Fruit fly (Drosophila melanogaster) whole organism, wandering third instar larva: ENCODE data around the gene BtbVII.

Experiments used
- Abd-B ChIP-seq: fragments of >200 bp; optimal IDR thresholded peaks from 2 replicates; lab custom pipeline; 2017; ENCODE audit warnings: missing biosample characterization, missing genetic modification characterization
- CG32264 ChIP-seq: fragments of 200-800 bp; sonication (Bioruptor generic); optimal IDR thresholded peaks from 2 replicates; lab custom pipeline; 2016; ENCODE audit warnings: missing biosample characterization, missing genetic modification characterization
- CG9705 ChIP-seq: fragments of 200-800 bp; sonication (Bioruptor generic); optimal IDR thresholded peaks from 2 replicates; lab custom pipeline; 2018; ENCODE audit warnings: missing biosample characterization, mild to moderate bottlenecking, missing genetic modification characterization
- Dfd ChIP-seq: fragments of >200 bp; optimal IDR thresholded peaks from 2 replicates; lab custom pipeline; 2017; ENCODE audit warnings: missing biosample characterization, missing genetic modification characterization
- GATAd ChIP-seq: sonication (Bioruptor generic); optimal IDR thresholded peaks from 2 replicates; lab custom pipeline; 2016; ENCODE audit warnings: missing biosample characterization, missing genetic modification characterization
- HLH106 ChIP-seq: fragments of 200-800 bp; optimal IDR thresholded peaks from 3 replicates; lab custom pipeline; 2019; ENCODE audit warnings: missing biosample characterization, mild to moderate bottlenecking, missing genetic modification characterization, moderate library complexity
- Hnf4 ChIP-seq: fragments of 200-800 bp; sonication (Bioruptor generic); optimal IDR thresholded peaks from 2 replicates; lab custom pipeline; 2016; ENCODE audit warnings: missing biosample characterization, mild to moderate bottlenecking, missing genetic modification characterization
- Hr78 ChIP-seq: fragments of >200 bp; optimal IDR thresholded peaks from 2 replicates; lab custom pipeline; 2017; ENCODE audit warnings: missing biosample characterization, missing genetic modification characterization
- Hr83 ChIP-seq: fragments of 200-300 bp; sonication (Bioruptor generic); optimal IDR thresholded peaks from 2 replicates; lab custom pipeline; 2016; ENCODE audit warnings: missing biosample characterization, mild to moderate bottlenecking, missing genetic modification characterization, moderate library complexity; ENCODE audit not compliant: poor library complexity, severe bottlenecking
- Jra ChIP-seq: sonication (Bioruptor generic); optimal IDR thresholded peaks from 2 replicates; lab custom pipeline; 2016; ENCODE audit warnings: missing biosample characterization, missing genetic modification characterization
- Mio ChIP-seq: sonication (Bioruptor generic); optimal IDR thresholded peaks from 2 replicates; lab custom pipeline; 2016; ENCODE audit warnings: missing biosample characterization, missing genetic modification characterization
- N ChIP-seq: fragments of >200 bp; optimal IDR thresholded peaks from 2 replicates; lab custom pipeline; 2018; ENCODE audit warnings: missing biosample characterization, missing external identifiers, missing genetic modification characterization
- OdsH ChIP-seq: fragments of 200-800 bp; sonication (Bioruptor generic); optimal IDR thresholded peaks from 2 replicates; lab custom pipeline; 2016; ENCODE audit warnings: missing biosample characterization, mild to moderate bottlenecking, missing genetic modification characterization
- Rel ChIP-seq, 2 experiments: fragments of 200-800 bp; sonication (Bioruptor generic) in 1 of 2; optimal IDR thresholded peaks; 2 replicates in 1 of 2; 3 replicates in 1 of 2; lab custom pipeline; 2016 to 2019; ENCODE audit warnings: mild to moderate bottlenecking in 2 of 2, missing biosample characterization in 2 of 2, missing genetic modification characterization in 2 of 2, moderate library complexity in 1 of 2
- Sp1 ChIP-seq: fragments of 200-800 bp; sonication (Bioruptor generic); optimal IDR thresholded peaks from 3 replicates; lab custom pipeline; 2019; ENCODE audit warnings: missing biosample characterization, mild to moderate bottlenecking, missing genetic modification characterization, moderate library complexity
- br ChIP-seq: fragments of 200-800 bp; sonication (Bioruptor generic); optimal IDR thresholded peaks from 2 replicates; lab custom pipeline; 2016; ENCODE audit warnings: missing biosample characterization, missing genetic modification characterization
- brk ChIP-seq: fragments of 200-800 bp; sonication (Bioruptor generic); optimal IDR thresholded peaks from 2 replicates; lab custom pipeline; 2016; ENCODE audit warnings: missing biosample characterization, mild to moderate bottlenecking, missing genetic modification characterization
- dl ChIP-seq, 2 experiments: fragments of 175-275, 200-275 bp in 1 of 2; fragments of 200-275 bp in 1 of 2; sonication (Bioruptor generic); optimal IDR thresholded peaks; lab custom pipeline; 2018; ENCODE audit warnings: mild to moderate bottlenecking in 2 of 2, missing biosample characterization in 2 of 2, missing genetic modification characterization in 2 of 2, moderate library complexity in 2 of 2; ENCODE audit not compliant: partially characterized antibody in 2 of 2, insufficient read depth in 1 of 2
- dmrt93B ChIP-seq: fragments of 200-800 bp; sonication (Bioruptor generic); optimal IDR thresholded peaks from 2 replicates; lab custom pipeline; 2018; ENCODE audit warnings: missing biosample characterization, mild to moderate bottlenecking, missing genetic modification characterization
- dsf ChIP-seq: sonication (Bioruptor generic); optimal IDR thresholded peaks from 2 replicates; lab custom pipeline; 2016; ENCODE audit warnings: missing biosample characterization, missing genetic modification characterization, borderline replicate concordance
- ey ChIP-seq: fragments of 200-800 bp; sonication (Bioruptor generic); optimal IDR thresholded peaks from 2 replicates; lab custom pipeline; 2016; ENCODE audit warnings: missing biosample characterization, missing genetic modification characterization
- foxo ChIP-seq, 2 experiments: fragments of 200-800 bp; sonication (Bioruptor generic); optimal IDR thresholded peaks; 2 replicates in 1 of 2; 3 replicates in 1 of 2; lab custom pipeline; 2016 to 2017; ENCODE audit warnings: missing biosample characterization in 2 of 2, missing genetic modification characterization in 2 of 2
- fru ChIP-seq: fragments of 200-800 bp; sonication (Bioruptor generic); optimal IDR thresholded peaks from 3 replicates; lab custom pipeline; 2016; ENCODE audit warnings: missing biosample characterization, mild to moderate bottlenecking, missing genetic modification characterization
- h ChIP-seq: fragments of 200-800 bp; sonication (Bioruptor generic); optimal IDR thresholded peaks from 3 replicates; lab custom pipeline; 2016; ENCODE audit warnings: missing biosample characterization, mild to moderate bottlenecking, missing genetic modification characterization
- jim ChIP-seq: fragments of 175-275, 200-325 bp; sonication (Bioruptor generic); optimal IDR thresholded peaks from 2 replicates; lab custom pipeline; 2016; ENCODE audit warnings: missing biosample characterization, mild to moderate bottlenecking, missing genetic modification characterization
- lola ChIP-seq: fragments of >200 bp; optimal IDR thresholded peaks from 2 replicates; lab custom pipeline; 2017; ENCODE audit warnings: missing biosample characterization, missing genetic modification characterization
- pan ChIP-seq: fragments of >200 bp; optimal IDR thresholded peaks from 2 replicates; lab custom pipeline; 2017
- psq ChIP-seq: fragments of 200-800 bp; sonication (Bioruptor generic); optimal IDR thresholded peaks from 3 replicates; lab custom pipeline; 2017; ENCODE audit warnings: missing biosample characterization, mild to moderate bottlenecking, missing genetic modification characterization, moderate library complexity
- rgr ChIP-seq: fragments of 200-800 bp; sonication (Bioruptor generic); optimal IDR thresholded peaks from 3 replicates; lab custom pipeline; 2016; ENCODE audit warnings: missing biosample characterization, mild to moderate bottlenecking, missing genetic modification characterization
- sage ChIP-seq: fragments of 200-800 bp; sonication (Bioruptor generic); optimal IDR thresholded peaks from 2 replicates; lab custom pipeline; 2016; ENCODE audit warnings: missing biosample characterization, mild to moderate bottlenecking, missing genetic modification characterization
- sv ChIP-seq: fragments of 200-800 bp; sonication (Bioruptor generic); optimal IDR thresholded peaks from 3 replicates; lab custom pipeline; 2016; ENCODE audit warnings: missing biosample characterization, missing genetic modification characterization
- usp ChIP-seq: fragments of >200 bp; optimal IDR thresholded peaks from 2 replicates; lab custom pipeline; 2017; ENCODE audit warnings: missing biosample characterization, missing genetic modification characterization
- woc ChIP-seq: sonication (Bioruptor generic); optimal IDR thresholded peaks from 2 replicates; lab custom pipeline; 2016; ENCODE audit warnings: missing biosample characterization, mild to moderate bottlenecking, missing genetic modification characterization

The BtbVII gene

dm6 chr3L:3194059-3194458 is 45.6 kb downstream of the BtbVII start:
- peak; percentile 90 for TF ChIP-seq Hnf4 (GFP tag; lab: Kevin White, UChicago)
- no peak for TF ChIP-seq Hr78 (GFP tag; lab: Kevin White, UChicago)
- no peak for TF ChIP-seq lola (GFP tag; lab: Kevin White, UChicago)
- TF ChIP-seq GATAd (GFP tag; lab: Kevin White, UChicago): peak; percentile 84
- peak; percentile 85 for TF ChIP-seq woc (GFP tag; lab: Kevin White, UChicago)
- peak; percentile 97 for TF ChIP-seq rgr (GFP tag; lab: Kevin White, UChicago)
- peak; percentile 97 for TF ChIP-seq OdsH (GFP tag; lab: Kevin White, UChicago)
- TF ChIP-seq CG9705 (GFP tag; lab: Kevin White, UChicago): peak; percentile 25
- peak; percentile 54 for TF ChIP-seq dsf (GFP tag; lab: Kevin White, UChicago)
- peak; percentile 97 for TF ChIP-seq h
- no peak for TF ChIP-seq dl (GFP tag; optimal IDR thresholded peaks at IDR 0.05; lab: Kevin White, UChicago; ENCODE audit: insufficient read depth in 1 of 2, partially characterized antibody in 2 of 2)
- TF ChIP-seq dmrt93B (GFP tag; lab: Kevin White, UChicago): peak; percentile 84
- no peak for TF ChIP-seq Abd-B (GFP tag; lab: Kevin White, UChicago)
- peak; percentile 95 for TF ChIP-seq psq
- peak; percentile 95 for TF ChIP-seq Sp1
- TF ChIP-seq foxo (GFP tag; optimal IDR thresholded peaks at IDR 0.05; lab: Kevin White, UChicago): peak; percentile 55 to 97
- peak; percentile 68 for TF ChIP-seq Hr83 (GFP tag; lab: Kevin White, UChicago)
- peak; percentile 88 for TF ChIP-seq ey (GFP tag; lab: Kevin White, UChicago)
- peak; percentile 95 for TF ChIP-seq sage (GFP tag; lab: Kevin White, UChicago)
- TF ChIP-seq brk: peak; percentile 93
- no peak for TF ChIP-seq jim (GFP tag; lab: Kevin White, UChicago)
- no peak for TF ChIP-seq pan (lab: Kevin White, UChicago)
- peak; percentile 93 for TF ChIP-seq fru
- peak; percentile 94 for TF ChIP-seq HLH106 (tag; lab: Kevin White, UChicago)
- no peak for TF ChIP-seq Dfd
- TF ChIP-seq CG32264 (GFP tag; lab: Kevin White, UChicago): peak; percentile 87
- TF ChIP-seq Mio: no peak
- peak; percentile 95 for TF ChIP-seq Rel (GFP tag; optimal IDR thresholded peaks at IDR 0.05; lab: Kevin White, UChicago)
- TF ChIP-seq Rel (tag; optimal IDR thresholded peaks at IDR 0.05; lab: Kevin White, UChicago): peak; percentile 81
- peak; percentile 92 for TF ChIP-seq br (GFP tag; lab: Kevin White, UChicago)
- peak; percentile 85 for TF ChIP-seq Jra (GFP tag; lab: Kevin White, UChicago)
- TF ChIP-seq sv (GFP tag; lab: Kevin White, UChicago): peak; percentile 67

- TF ChIP-seq foxo (GFP tag; optimal IDR thresholded peaks at IDR 0.05; lab: Kevin White, UChicago) (peak in 1 of 2 experiments; percentile 59), Hr83 (GFP tag; lab: Kevin White, UChicago) (peak; percentile 55), N (GFP tag; lab: Kevin White, UChicago) (no peak), fru (peak; percentile 43), sv (GFP tag; lab: Kevin White, UChicago) (peak; percentile 5), woc (GFP tag; lab: Kevin White, UChicago) (peak; percentile 68), jim (GFP tag; lab: Kevin White, UChicago) (peak; percentile 14), Rel (GFP tag; optimal IDR thresholded peaks at IDR 0.05; lab: Kevin White, UChicago) (no peak), Rel (tag; optimal IDR thresholded peaks at IDR 0.05; lab: Kevin White, UChicago) (peak; percentile 55), CG9705 (GFP tag; lab: Kevin White, UChicago) (peak; percentile 13), br (GFP tag; lab: Kevin White, UChicago) (peak; percentile 45), sage (GFP tag; lab: Kevin White, UChicago) (peak; percentile 25), Hnf4 (GFP tag; lab: Kevin White, UChicago) (peak; percentile 79), lola (GFP tag; lab: Kevin White, UChicago) (no peak), Jra (GFP tag; lab: Kevin White, UChicago) (peak; percentile 50), usp (no peak), Hr78 (GFP tag; lab: Kevin White, UChicago) (no peak), rgr (GFP tag; lab: Kevin White, UChicago) (peak; percentile 59), HLH106 (tag; lab: Kevin White, UChicago) (peak; percentile 25), OdsH (GFP tag; lab: Kevin White, UChicago) (peak; percentile 44), Sp1 (peak; percentile 15), h (peak; percentile 55)
Observed at dm6 chr3L:3197464-3197863, 49.0 kb downstream of the BtbVII start, which contains the start of gene CG14966. TSS of gene CG14966 (minus strand) at chr3L:3197631.
